Worm (Caenorhabditis elegans) whole organism, L4 larva: ENCODE data around the gene cyp-29A3.

Experiments
- F10B5.3 ChIP-seq: sonication (generic microtip); optimal IDR thresholded peaks from 2 replicates; lab custom pipeline; 2016; ENCODE audit warnings: mild to moderate bottlenecking, missing genetic modification characterization, missing compliant biosample characterization
- Y5F2A.4 ChIP-seq: fragments of 200-800 bp; sonication (Bioruptor generic); optimal IDR thresholded peaks from 2 replicates; lab custom pipeline; 2018; ENCODE audit warnings: mild to moderate bottlenecking, missing genetic modification characterization, missing compliant biosample characterization
- Y75B8A.6 ChIP-seq: fragments of 200-800 bp; sonication (Bioruptor generic); IDR thresholded peaks from 2 replicates; pipeline ENCODE4 v1.3.6; 2022; ENCODE audit warnings: missing genetic modification reagents, missing genetic modification characterization, missing compliant biosample characterization
- ZK337.2 ChIP-seq: fragments of 200-800 bp; sonication (Bioruptor generic); IDR thresholded peaks from 2 replicates; pipeline ENCODE4 v1.3.6; 2022; ENCODE audit warnings: missing genetic modification reagents, missing genetic modification characterization, missing compliant biosample characterization
- aha-1 ChIP-seq: fragments of 150-350 bp; peaks from one replicate; lab custom pipeline; 2014; ENCODE audit warnings: missing biosample characterization, missing genetic modification characterization
- ama-1 ChIP-seq: fragments of 150-350 bp; optimal IDR thresholded peaks from 2 replicates; lab custom pipeline; 2014; ENCODE audit warnings: inconsistent platforms, mixed read lengths
- ceh-28 ChIP-seq: fragments of 150-350 bp; optimal IDR thresholded peaks from 2 replicates; lab custom pipeline; 2014; ENCODE audit warnings: missing biosample characterization, missing genetic modification reagents, missing genetic modification characterization
- ceh-82 ChIP-seq: sonication (generic microtip); optimal IDR thresholded peaks from 2 replicates; lab custom pipeline; 2017; ENCODE audit warnings: missing biosample characterization, missing genetic modification characterization
- ces-1 ChIP-seq: fragments of 150-350 bp; sonication (generic microtip); optimal IDR thresholded peaks from 4 replicates; lab custom pipeline; 2014; ENCODE audit warnings: missing biosample characterization, missing genetic modification reagents, missing genetic modification characterization
- daf-12 ChIP-seq: fragments of 150-350 bp; optimal IDR thresholded peaks from 2 replicates; lab custom pipeline; 2014; ENCODE audit warnings: missing biosample characterization, missing genetic modification reagents, missing genetic modification characterization
- daf-16 ChIP-seq, 3 experiments: sonication (generic microtip); optimal IDR thresholded peaks; 2 replicates each; lab custom pipeline; 2016 to 2017; ENCODE audit warnings: missing genetic modification characterization in 3 of 3, missing genetic modification reagents in 3 of 3, mild to moderate bottlenecking in 2 of 3, missing compliant biosample characterization in 2 of 3, missing biosample characterization in 1 of 3, moderate library complexity in 1 of 3
- daf-19 ChIP-seq: fragments of 200-800 bp; sonication (Bioruptor generic); conservative IDR thresholded peaks from 2 replicates; pipeline ENCODE4 v1.3.6; 2022; ENCODE audit warnings: missing genetic modification characterization, missing compliant biosample characterization
- daf-8 ChIP-seq: fragments of 200-800 bp; sonication (Bioruptor generic); IDR thresholded peaks from 2 replicates; pipeline ENCODE4 v1.3.6; 2022; ENCODE audit warnings: missing genetic modification characterization, missing compliant biosample characterization
- dmd-6 ChIP-seq: fragments of 200-800 bp; sonication (Bioruptor generic); IDR thresholded peaks from 2 replicates; pipeline ENCODE4 v1.3.6; 2022; ENCODE audit warnings: missing genetic modification reagents, missing genetic modification characterization, missing compliant biosample characterization
- dve-1 ChIP-seq: sonication (generic microtip); optimal IDR thresholded peaks from 2 replicates; lab custom pipeline; 2017; ENCODE audit warnings: antibody characterized with exemption, mild to moderate bottlenecking, missing genetic modification characterization, missing compliant biosample characterization; ENCODE audit not compliant: insufficient read depth
- egl-27 ChIP-seq: sonication (generic microtip); optimal IDR thresholded peaks from 3 replicates; lab custom pipeline; 2017; ENCODE audit warnings: missing biosample characterization, missing genetic modification reagents, missing genetic modification characterization
- egl-43 ChIP-seq: fragments of 200-800 bp; sonication (Bioruptor generic); IDR thresholded peaks from 2 replicates; pipeline ENCODE4 v1.3.6; 2022; ENCODE audit warnings: missing genetic modification reagents, missing genetic modification characterization, missing compliant biosample characterization
- hif-1 ChIP-seq, 2 experiments: sonication (generic microtip); optimal IDR thresholded peaks; 2 replicates each; lab custom pipeline; 2016 to 2017; ENCODE audit warnings: missing compliant biosample characterization in 2 of 2, missing genetic modification characterization in 2 of 2, missing genetic modification reagents in 2 of 2, missing genotype in 2 of 2, mild to moderate bottlenecking in 1 of 2
- hlh-11 ChIP-seq: fragments of 200-800 bp; sonication (Bioruptor generic); optimal IDR thresholded peaks from 2 replicates; lab custom pipeline; 2018; ENCODE audit warnings: mild to moderate bottlenecking, missing genetic modification characterization, missing compliant biosample characterization
- jun-1 ChIP-seq: fragments of 150-350 bp; optimal IDR thresholded peaks from 2 replicates; lab custom pipeline; 2014; ENCODE audit warnings: missing biosample characterization, missing genetic modification reagents, missing genetic modification characterization
- lim-7 ChIP-seq: fragments of 200-800 bp; sonication (Bioruptor generic); IDR thresholded peaks from 2 replicates; pipeline ENCODE4 v1.3.6; 2022; ENCODE audit warnings: missing genetic modification characterization, missing compliant biosample characterization
- lin-29 ChIP-seq: fragments of 200-800 bp; sonication (Bioruptor generic); IDR thresholded peaks from 2 replicates; pipeline ENCODE4 v1.3.6; 2022; ENCODE audit warnings: missing genetic modification reagents, missing genetic modification characterization, missing compliant biosample characterization
- madf-9 ChIP-seq: fragments of 200-800 bp; sonication (Bioruptor generic); conservative IDR thresholded peaks from 2 replicates; pipeline ENCODE4 v1.3.6; 2022; ENCODE audit warnings: missing genetic modification reagents, missing genetic modification characterization, missing compliant biosample characterization
- mdt-29 ChIP-seq: fragments of 200-800 bp; sonication (Bioruptor generic); IDR thresholded peaks from 2 replicates; pipeline ENCODE4 v1.3.6; 2022; ENCODE audit warnings: missing genetic modification reagents, missing genetic modification characterization, missing compliant biosample characterization
- nhr-11 ChIP-seq: fragments of 150-350 bp; optimal IDR thresholded peaks from 2 replicates; lab custom pipeline; 2014; ENCODE audit warnings: missing biosample characterization, missing genetic modification characterization
- nhr-25 ChIP-seq: sonication (generic microtip); optimal IDR thresholded peaks from 2 replicates; lab custom pipeline; 2017; ENCODE audit warnings: missing genetic modification characterization, mild to moderate bottlenecking, missing compliant biosample characterization, antibody characterized with exemption, moderate library complexity, borderline replicate concordance; ENCODE audit not compliant: insufficient read depth
- nhr-28 ChIP-seq: fragments of 150-350 bp; optimal IDR thresholded peaks from 2 replicates; lab custom pipeline; 2014; ENCODE audit warnings: missing biosample characterization, missing genetic modification characterization
- nhr-76 ChIP-seq: fragments of 150-350 bp; optimal IDR thresholded peaks from 2 replicates; lab custom pipeline; 2014; ENCODE audit warnings: missing biosample characterization, missing genetic modification characterization
- pha-4 ChIP-seq, 2 experiments: fragments of 150-350 bp in 1 of 2; fragments of 200-800 bp in 1 of 2; sonication (Bioruptor generic) in 1 of 2; IDR thresholded peaks in 1 of 2; optimal IDR thresholded peaks in 1 of 2; 2 replicates each; pipeline versions ENCODE4 v1.3.6 to Lab custom; 2014 to 2022; ENCODE audit warnings: missing genetic modification characterization in 2 of 2, missing genetic modification reagents in 2 of 2, missing biosample characterization in 1 of 2, missing compliant biosample characterization in 1 of 2
- php-3 ChIP-seq: fragments of 200-800 bp; sonication (Bioruptor generic); IDR thresholded peaks from 2 replicates; pipeline ENCODE4 v1.3.6; 2022; ENCODE audit warnings: missing genetic modification reagents, missing genetic modification characterization, missing compliant biosample characterization
- pqm-1 ChIP-seq: sonication (generic microtip); optimal IDR thresholded peaks from 2 replicates; lab custom pipeline; 2017; ENCODE audit warnings: missing biosample characterization, missing genetic modification characterization
- tra-1 ChIP-seq: fragments of 200-800 bp; sonication (Bioruptor generic); IDR thresholded peaks from 2 replicates; pipeline ENCODE4 v1.3.6; 2022; ENCODE audit warnings: missing genetic modification reagents, missing genetic modification characterization, missing compliant biosample characterization
- unc-130 ChIP-seq: sonication (generic microtip); optimal IDR thresholded peaks from 2 replicates; lab custom pipeline; 2016; ENCODE audit warnings: missing genetic modification reagents, missing genetic modification characterization, missing compliant biosample characterization
- unc-62 ChIP-seq, 3 experiments: fragments of 150-350 bp in 1 of 3; sonication (generic microtip); optimal IDR thresholded peaks in 2 of 3; peaks in 1 of 3; 1 replicate in 1 of 3; 2 replicates in 2 of 3; lab custom pipeline; 2014 to 2017; ENCODE audit warnings: missing biosample characterization in 3 of 3, missing genetic modification characterization in 3 of 3, missing genetic modification reagents in 3 of 3, missing genotype in 1 of 3

cyp-29A3 gene

ce11 chrV:43070-43469, 16.0 kb upstream of the cyp-29A3 start:
- TF ChIP-seq F10B5.3 (tag; lab: Kevin White, UChicago) (no peak), ceh-28 (peak; percentile 94), unc-130 (GFP tag; lab: Kevin White, UChicago) (no peak)

- no peak for TF ChIP-seq mdt-29 (GFP tag; lab: Robert Waterston, UW)
- TF ChIP-seq ama-1, result no peak
- TF ChIP-seq dve-1 (tag; lab: Kevin White, UChicago), result peak; percentile 59
- peak; percentile 49; the same call in 1 of the 2 replicates for TF ChIP-seq php-3
- TF ChIP-seq pqm-1 (tag; lab: Kevin White, UChicago), result peak; percentile 8
- no peak for TF ChIP-seq lin-29 (GFP tag; lab: Robert Waterston, UW)
- TF ChIP-seq ZK337.2 (GFP tag; lab: Robert Waterston, UW), result no peak
- TF ChIP-seq nhr-76 (tag; lab: Kevin White, UChicago), result no peak
- no peak for TF ChIP-seq daf-19 (GFP tag; lab: Robert Waterston, UW)
- no peak for TF ChIP-seq Y5F2A.4 (GFP tag; lab: Kevin White, UChicago)
- TF ChIP-seq hlh-11 (tag; lab: Kevin White, UChicago), result peak; percentile 4
- no peak for TF ChIP-seq daf-8 (GFP tag; lab: Robert Waterston, UW)
- no peak for TF ChIP-seq egl-27 (tag; lab: Kevin White, UChicago)
- no peak for TF ChIP-seq pha-4 (GFP tag; IDR thresholded peaks at IDR 0.05; lab: Robert Waterston, UW)
- no peak for TF ChIP-seq pha-4 (tag; optimal IDR thresholded peaks at IDR 0.05; lab: Kevin White, UChicago)
- no peak for TF ChIP-seq daf-16 (GFP tag; optimal IDR thresholded peaks at IDR 0.05; lab: Kevin White, UChicago)
- TF ChIP-seq daf-16 (tag; optimal IDR thresholded peaks at IDR 0.05; lab: Kevin White, UChicago), result peak; percentile 29
- peak; percentile 56 for TF ChIP-seq dmd-6
- no peak for TF ChIP-seq ceh-82 (tag; lab: Kevin White, UChicago)
- no peak for TF ChIP-seq madf-9 (GFP tag; lab: Robert Waterston, UW)
- TF ChIP-seq egl-43 (GFP tag; lab: Robert Waterston, UW), result no peak
- TF ChIP-seq, all 104 proteins: peak for 6
These were observed 15.0 kb upstream of the cyp-29A3 start for ce11 chrV:44026-44425.

ce11 chrV:45010-45409, 14.0 kb upstream of the cyp-29A3 start, which contains the start of gene B0348.2:
Gene B0348.2, plus strand, starts transcription at chrV:45310.
- TF ChIP-seq aha-1 (tag; lab: Kevin White, UChicago) (peak; percentile 39), nhr-25 (no peak)

ce11 chrV:47799-48198, 11.2 kb upstream of the cyp-29A3 start:
- TF ChIP-seq pqm-1 (tag; lab: Kevin White, UChicago), result peak; percentile 70
- TF ChIP-seq dve-1 (tag; lab: Kevin White, UChicago), result peak; percentile 51
- no peak for TF ChIP-seq nhr-25
- no peak for TF ChIP-seq ces-1 (GFP tag; lab: Kevin White, UChicago)
- TF ChIP-seq nhr-28 (tag; lab: Kevin White, UChicago), result peak; percentile 67
- no peak for TF ChIP-seq lim-7 (GFP tag; lab: Robert Waterston, UW)
- TF ChIP-seq hlh-11 (tag; lab: Kevin White, UChicago), result peak; percentile 60
- no peak for TF ChIP-seq daf-12 (tag; lab: Kevin White, UChicago)
- 0 out of 2 replicates have a peak, but pooled peaks have one; percentile 53 for TF ChIP-seq tra-1 (GFP tag; lab: Robert Waterston, UW)
- no peak for TF ChIP-seq Y75B8A.6 (GFP tag; lab: Robert Waterston, UW)
- no peak for TF ChIP-seq nhr-11 (tag; lab: Kevin White, UChicago)
- peak; percentile 83 for TF ChIP-seq dmd-6
- no peak for TF ChIP-seq ZK337.2 (GFP tag; lab: Robert Waterston, UW)
- no peak for TF ChIP-seq egl-43 (GFP tag; lab: Robert Waterston, UW)
- no peak for TF ChIP-seq hif-1 (tag; optimal IDR thresholded peaks at IDR 0.05; lab: Kevin White, UChicago)
- 0 out of 2 replicates have a peak, but pooled peaks have one; percentile 15 for TF ChIP-seq php-3
- TF ChIP-seq jun-1 (tag; lab: Kevin White, UChicago), result no peak
- peak in 1 of 2 experiments; percentile 44 for TF ChIP-seq unc-62 (GFP tag; optimal IDR thresholded peaks at IDR 0.05 in 1 of 2; lab: Kevin White, UChicago)
- no peak for TF ChIP-seq unc-62 (tag; optimal IDR thresholded peaks at IDR 0.05; lab: Kevin White, UChicago)
- TF ChIP-seq, all 104 proteins: peak for 8
